Comparison of ENCODE assay signal across 5 worm cellular contexts in genomic region chrIV:1445920-1446319, ce11.
A peak's percentile ranks its signal among the peaks of the same experiment; 100 is the strongest.
TF ChIP-seq lines count a peak whose summit lies in the region.

clp-7 (minus strand) TSS chrIV:1445966.

TF ChIP-seq in whole organism, L1 larva, 84 proteins besides CTCF, POLR2A, EP300 and RAD21 (continues in another document):
- TF ChIP-seq mep-1 (tag; optimal IDR thresholded peaks at IDR 0.05; lab: Kevin White, UChicago), result peak; percentile 20
- no peak for TF ChIP-seq nhr-237 (tag; optimal IDR thresholded peaks at IDR 0.05; lab: Kevin White, UChicago)
- TF ChIP-seq jun-1 (tag; optimal IDR thresholded peaks at IDR 0.05; lab: Kevin White, UChicago), result no peak
- TF ChIP-seq lsy-2 (tag; optimal IDR thresholded peaks at IDR 0.05; lab: Kevin White, UChicago), result peak in 1 of 2 experiments; percentile 28
- TF ChIP-seq egl-13 (tag; optimal IDR thresholded peaks at IDR 0.05; lab: Kevin White, UChicago), result no peak
- TF ChIP-seq irx-1 (tag; optimal IDR thresholded peaks at IDR 0.05; lab: Kevin White, UChicago), result no peak
- TF ChIP-seq efl-1 (optimal IDR thresholded peaks at IDR 0.05; lab: Kevin White, UChicago), result no peak
- peak in 1 of 2 experiments; percentile 14 for TF ChIP-seq efl-1 (GFP tag; optimal IDR thresholded peaks at IDR 0.05 in 1 of 2; lab: Kevin White, UChicago)
- TF ChIP-seq blmp-1 (tag; optimal IDR thresholded peaks at IDR 0.05; lab: Kevin White, UChicago), result peak; percentile 90
- TF ChIP-seq aly-2 (tag; optimal IDR thresholded peaks at IDR 0.05; lab: Kevin White, UChicago), result no peak
- no peak for TF ChIP-seq lin-39 (tag; optimal IDR thresholded peaks at IDR 0.05; lab: Kevin White, UChicago)
- no peak for TF ChIP-seq C04F5.9 (tag; optimal IDR thresholded peaks at IDR 0.05; lab: Kevin White, UChicago)
- no peak for TF ChIP-seq unc-30 (tag; optimal IDR thresholded peaks at IDR 0.05; lab: Kevin White, UChicago)
- no peak for TF ChIP-seq pag-3 (tag; optimal IDR thresholded peaks at IDR 0.05; lab: Kevin White, UChicago; ENCODE audit: borderline replicate concordance, insufficient read depth)
- TF ChIP-seq dpl-1 (GFP tag; optimal IDR thresholded peaks at IDR 0.05; lab: Kevin White, UChicago), result peak in 1 of 3 experiments; percentile 19
- TF ChIP-seq ets-5 (GFP tag; IDR thresholded peaks at IDR 0.05; lab: Robert Waterston, UW), result no peak
- TF ChIP-seq nhr-11 (tag; optimal IDR thresholded peaks at IDR 0.05; lab: Kevin White, UChicago), result no peak
- peak; percentile 52; the same call in 1 of the 2 replicates for TF ChIP-seq grh-1 (GFP tag; IDR thresholded peaks at IDR 0.05; lab: Robert Waterston, UW)

TF ChIP-seq in whole organism, L2 larva, 48 proteins besides CTCF, POLR2A, EP300 and RAD21:
- TF ChIP-seq nhr-25 (tag; optimal IDR thresholded peaks at IDR 0.05; lab: Kevin White, UChicago) (peak; percentile 24), crh-2 (tag; optimal IDR thresholded peaks at IDR 0.05; lab: Kevin White, UChicago) (no peak), unc-39 (tag; optimal IDR thresholded peaks at IDR 0.05; lab: Kevin White, UChicago) (no peak), nhr-12 (tag; optimal IDR thresholded peaks at IDR 0.05; lab: Kevin White, UChicago) (no peak)
TF ChIP-seq in whole organism, L2 larva: peak in this region for 1.

TF ChIP-seq in whole organism, L3 larva, 47 proteins besides CTCF, POLR2A, EP300 and RAD21:
- TF ChIP-seq nhr-23 (tag; optimal IDR thresholded peaks at IDR 0.05; lab: Kevin White, UChicago), result peak; percentile 30
- TF ChIP-seq nhr-25 (tag; optimal IDR thresholded peaks at IDR 0.05; lab: Kevin White, UChicago), result peak; percentile 1
- no peak for TF ChIP-seq lin-15B (tag; optimal IDR thresholded peaks at IDR 0.05; lab: Kevin White, UChicago)
- no peak for TF ChIP-seq aly-2 (tag; optimal IDR thresholded peaks at IDR 0.05; lab: Kevin White, UChicago)

TF ChIP-seq in whole organism, mixed stage, embryonic, 35 proteins besides CTCF, POLR2A, EP300 and RAD21:
- TF ChIP-seq hlh-1 (tag; optimal IDR thresholded peaks at IDR 0.05; lab: Kevin White, UChicago) (peak; percentile 22), nhr-2 (tag; optimal IDR thresholded peaks at IDR 0.05; lab: Kevin White, UChicago) (no peak)

TF ChIP-seq in whole organism, young adult, 124 proteins besides CTCF, POLR2A, EP300 and RAD21:
- TF ChIP-seq F57C9.4 (tag; optimal IDR thresholded peaks at IDR 0.05; lab: Kevin White, UChicago), result no peak
- 0 out of 2 replicates have a peak, but pooled peaks have one; percentile 20 for TF ChIP-seq cebp-1 (GFP tag; IDR thresholded peaks at IDR 0.05; lab: Robert Waterston, UW)
- TF ChIP-seq cebp-1 (tag; optimal IDR thresholded peaks at IDR 0.05; lab: Kevin White, UChicago), result peak; percentile 75
